Worm (Caenorhabditis elegans) whole organism, L2 larva: ENCODE results near the gene unc-50.

Source experiments
- C34F6.9 ChIP-seq: fragments of 150-350 bp; optimal IDR thresholded peaks from 2 replicates; lab custom pipeline; 2014; ENCODE audit warnings: missing biosample characterization, missing genetic modification characterization
- F13H6.1 ChIP-seq: sonication (generic microtip); optimal IDR thresholded peaks from 2 replicates; lab custom pipeline; 2016; ENCODE audit warnings: missing genetic modification characterization, missing compliant biosample characterization
- R02D3.7 ChIP-seq: fragments of 150-350 bp; optimal IDR thresholded peaks from 2 replicates; lab custom pipeline; 2014; ENCODE audit warnings: missing biosample characterization, missing genetic modification characterization
- Y55F3AM.14 ChIP-seq: fragments of 200-800 bp; sonication (Bioruptor generic); optimal IDR thresholded peaks from 2 replicates; lab custom pipeline; 2018; ENCODE audit warnings: mild to moderate bottlenecking, missing genetic modification characterization, missing compliant biosample characterization
- alr-1 ChIP-seq: fragments of 150-350 bp; optimal IDR thresholded peaks from 2 replicates; lab custom pipeline; 2014; ENCODE audit warnings: missing biosample characterization, missing genetic modification characterization
- aly-2 ChIP-seq: fragments of 150-350 bp; optimal IDR thresholded peaks from 2 replicates; lab custom pipeline; 2014; ENCODE audit warnings: missing biosample characterization, missing genetic modification characterization
- ama-1 ChIP-seq: fragments of 150-350 bp; optimal IDR thresholded peaks from 2 replicates; lab custom pipeline; 2018; ENCODE audit warnings: inconsistent platforms
- blmp-1 ChIP-seq: sonication (generic microtip); optimal IDR thresholded peaks from 2 replicates; lab custom pipeline; 2017; ENCODE audit warnings: missing genetic modification characterization, mild to moderate bottlenecking, missing compliant biosample characterization, antibody characterized with exemption, moderate library complexity; ENCODE audit not compliant: insufficient read depth
- ceh-82 ChIP-seq: fragments of 150-350 bp; optimal IDR thresholded peaks from 2 replicates; lab custom pipeline; 2014; ENCODE audit warnings: missing biosample characterization, missing genetic modification characterization
- crh-2 ChIP-seq: sonication (generic microtip); optimal IDR thresholded peaks from 2 replicates; lab custom pipeline; 2017; ENCODE audit warnings: missing biosample characterization, missing genetic modification characterization
- dmd-4 ChIP-seq: sonication (generic microtip); optimal IDR thresholded peaks from 2 replicates; lab custom pipeline; 2017; ENCODE audit warnings: missing biosample characterization, missing genetic modification characterization
- egl-27 ChIP-seq: sonication (generic microtip); optimal IDR thresholded peaks from 3 replicates; lab custom pipeline; 2017; ENCODE audit warnings: missing biosample characterization, missing genetic modification reagents, missing genetic modification characterization
- elt-1 ChIP-seq: fragments of 150-350 bp; optimal IDR thresholded peaks from 2 replicates; lab custom pipeline; 2014; ENCODE audit warnings: missing biosample characterization, missing genetic modification characterization
- fos-1 ChIP-seq: fragments of 150-350 bp; optimal IDR thresholded peaks from 2 replicates; lab custom pipeline; 2014; ENCODE audit warnings: missing biosample characterization, missing genetic modification characterization
- gmeb-1 ChIP-seq: fragments of 150-350 bp; optimal IDR thresholded peaks from 2 replicates; lab custom pipeline; 2014; ENCODE audit warnings: missing biosample characterization, missing genetic modification characterization
- lin-11 ChIP-seq: fragments of 150-350 bp; sonication (generic microtip); optimal IDR thresholded peaks from 2 replicates; lab custom pipeline; 2014; ENCODE audit warnings: missing biosample characterization, missing genetic modification characterization, inconsistent platforms, mixed read lengths
- lin-13 ChIP-seq: fragments of 150-350 bp; optimal IDR thresholded peaks from 2 replicates; lab custom pipeline; 2014; ENCODE audit warnings: missing biosample characterization, missing genetic modification reagents, missing genetic modification characterization
- lin-39 ChIP-seq: fragments of 150-350 bp; optimal IDR thresholded peaks from 2 replicates; lab custom pipeline; 2014; ENCODE audit warnings: missing biosample characterization, missing genetic modification reagents, missing genetic modification characterization
- lsy-2 ChIP-seq, 2 experiments: fragments of 150-350 bp in 1 of 2; sonication (generic microtip) in 1 of 2; optimal IDR thresholded peaks; 2 replicates each; lab custom pipeline; 2014 to 2017; ENCODE audit warnings: missing biosample characterization in 2 of 2, missing genetic modification characterization in 2 of 2
- mab-5 ChIP-seq: fragments of 150-350 bp; optimal IDR thresholded peaks from 2 replicates; lab custom pipeline; 2014; ENCODE audit warnings: missing biosample characterization, missing genetic modification characterization
- mbf-1 ChIP-seq: sonication (generic microtip); optimal IDR thresholded peaks from 2 replicates; lab custom pipeline; 2017; ENCODE audit warnings: missing biosample characterization, missing genetic modification characterization
- mdl-1 ChIP-seq, 2 experiments: fragments of 150-350 bp in 1 of 2; sonication (generic microtip) in 1 of 2; optimal IDR thresholded peaks; 2 replicates each; lab custom pipeline; 2017; ENCODE audit warnings: missing biosample characterization in 2 of 2, missing genetic modification characterization in 2 of 2
- nhr-10 ChIP-seq: sonication (generic microtip); optimal IDR thresholded peaks from 2 replicates; lab custom pipeline; 2017; ENCODE audit warnings: missing biosample characterization, missing genetic modification characterization
- nhr-11 ChIP-seq: fragments of 150-350 bp; optimal IDR thresholded peaks from 2 replicates; lab custom pipeline; 2014; ENCODE audit warnings: missing biosample characterization, missing genetic modification characterization
- nhr-12 ChIP-seq: fragments of 150-350 bp; optimal IDR thresholded peaks from 2 replicates; lab custom pipeline; 2014; ENCODE audit warnings: missing biosample characterization, missing genetic modification characterization
- nhr-129 ChIP-seq: fragments of 150-350 bp; optimal IDR thresholded peaks from 2 replicates; lab custom pipeline; 2014; ENCODE audit warnings: missing biosample characterization, missing genetic modification characterization
- nhr-21 ChIP-seq: fragments of 150-350 bp; optimal IDR thresholded peaks from 2 replicates; lab custom pipeline; 2014; ENCODE audit warnings: missing biosample characterization, missing genetic modification characterization
- nhr-23 ChIP-seq: fragments of 150-350 bp; optimal IDR thresholded peaks from 2 replicates; lab custom pipeline; 2014; ENCODE audit warnings: missing biosample characterization, missing genetic modification reagents, missing genetic modification characterization
- nhr-237 ChIP-seq: fragments of 150-350 bp; optimal IDR thresholded peaks from 2 replicates; lab custom pipeline; 2014; ENCODE audit warnings: missing biosample characterization, missing genetic modification characterization
- nhr-25 ChIP-seq: fragments of 150-350 bp; sonication (generic microtip); optimal IDR thresholded peaks from 3 replicates; lab custom pipeline; 2014; ENCODE audit warnings: missing biosample characterization, missing genetic modification characterization
- nhr-6 ChIP-seq: fragments of 150-350 bp; optimal IDR thresholded peaks from 2 replicates; lab custom pipeline; 2014; ENCODE audit warnings: missing biosample characterization, missing genetic modification characterization
- nhr-77 ChIP-seq: fragments of 150-350 bp; optimal IDR thresholded peaks from 2 replicates; lab custom pipeline; 2014; ENCODE audit warnings: missing biosample characterization, missing genetic modification characterization
- sem-4 ChIP-seq: fragments of 150-350 bp; optimal IDR thresholded peaks from 2 replicates; lab custom pipeline; 2014; ENCODE audit warnings: missing biosample characterization, missing genetic modification reagents, missing genetic modification characterization
- skn-1 ChIP-seq: sonication (generic microtip); optimal IDR thresholded peaks from 2 replicates; lab custom pipeline; 2017; ENCODE audit warnings: missing biosample characterization, missing genetic modification characterization
- sma-3 ChIP-seq: sonication (generic microtip); optimal IDR thresholded peaks from 2 replicates; lab custom pipeline; 2016; ENCODE audit warnings: missing genetic modification reagents, missing genetic modification characterization, missing compliant biosample characterization
- sma-9 ChIP-seq, 2 experiments: fragments of 150-350 bp in 1 of 2; sonication (generic microtip) in 1 of 2; optimal IDR thresholded peaks; 2 replicates each; lab custom pipeline; 2014 to 2016; ENCODE audit warnings: missing genetic modification characterization in 2 of 2, mild to moderate bottlenecking in 1 of 2, missing biosample characterization in 1 of 2, missing compliant biosample characterization in 1 of 2, missing genetic modification reagents in 1 of 2, moderate library complexity in 1 of 2
- snpc-4 ChIP-seq: fragments of 150-350 bp; optimal IDR thresholded peaks from 2 replicates; lab custom pipeline; 2014; ENCODE audit warnings: missing biosample characterization, missing genetic modification characterization
- unc-39 ChIP-seq: fragments of 150-350 bp; optimal IDR thresholded peaks from 2 replicates; lab custom pipeline; 2014; ENCODE audit warnings: missing biosample characterization, missing genetic modification characterization
- unc-55 ChIP-seq: fragments of 150-350 bp; sonication (generic microtip); optimal IDR thresholded peaks from 3 replicates; lab custom pipeline; 2014; ENCODE audit warnings: missing biosample characterization, missing genetic modification reagents, missing genetic modification characterization
- unc-62 ChIP-seq: fragments of 150-350 bp; optimal IDR thresholded peaks from 2 replicates; lab custom pipeline; 2014; ENCODE audit warnings: missing biosample characterization, missing genetic modification reagents, missing genetic modification characterization
- zag-1 ChIP-seq: fragments of 150-350 bp; optimal IDR thresholded peaks from 2 replicates; lab custom pipeline; 2014; ENCODE audit warnings: missing biosample characterization, missing genetic modification characterization
- ztf-1 ChIP-seq: fragments of 200-800 bp; sonication (Bioruptor generic); conservative IDR thresholded peaks from 2 replicates; pipeline ENCODE4 v1.3.6; 2022; ENCODE audit warnings: missing genetic modification characterization, missing compliant biosample characterization
- ztf-4 ChIP-seq: fragments of 150-350 bp; optimal IDR thresholded peaks from 2 replicates; lab custom pipeline; 2014; ENCODE audit warnings: missing biosample characterization, missing genetic modification characterization

The unc-50 gene

ce11 chrIII:10332560-10332959 lies 14.6 kb upstream of the unc-50 start, which contains the start of gene T07C4.12:
T07C4.12 (minus strand) TSS chrIII:10332660.
- TF ChIP-seq nhr-237 (tag; lab: Kevin White, UChicago) (no peak), nhr-6 (no peak), nhr-11 (tag; lab: Kevin White, UChicago) (no peak), C34F6.9 (tag; lab: Kevin White, UChicago) (no peak), snpc-4 (tag; lab: Kevin White, UChicago) (no peak), lsy-2 (tag; optimal IDR thresholded peaks at IDR 0.05; lab: Kevin White, UChicago) (no peak), skn-1 (tag; lab: Kevin White, UChicago) (no peak), nhr-12 (tag; lab: Kevin White, UChicago) (no peak), elt-1 (tag; lab: Kevin White, UChicago) (no peak), nhr-10 (tag; lab: Kevin White, UChicago) (no peak), ceh-82 (no peak), mab-5 (no peak), zag-1 (tag; lab: Kevin White, UChicago) (no peak), R02D3.7 (no peak), aly-2 (tag; lab: Kevin White, UChicago) (no peak), lin-13 (no peak), nhr-77 (tag; lab: Kevin White, UChicago) (no peak), ama-1 (lab: Kevin White, UChicago) (no peak), nhr-25 (tag; lab: Kevin White, UChicago) (no peak), nhr-23 (tag; lab: Kevin White, UChicago) (no peak)

ce11 chrIII:10331232-10331631 lies 13.3 kb upstream of the unc-50 start:
- TF ChIP-seq mdl-1 (tag; optimal IDR thresholded peaks at IDR 0.05; lab: Kevin White, UChicago) (no peak), C34F6.9 (tag; lab: Kevin White, UChicago) (peak; percentile 48), nhr-23 (tag; lab: Kevin White, UChicago) (no peak), F13H6.1 (tag; lab: Kevin White, UChicago) (peak; percentile 36), nhr-129 (tag; lab: Kevin White, UChicago) (peak; percentile 42), sma-3 (GFP tag; lab: Kevin White, UChicago) (peak; percentile 15), ama-1 (lab: Kevin White, UChicago) (peak; percentile 54)

- TF ChIP-seq elt-1 (tag; lab: Kevin White, UChicago) (no peak), nhr-129 (tag; lab: Kevin White, UChicago) (no peak), gmeb-1 (tag; lab: Kevin White, UChicago) (no peak), unc-55 (GFP tag; lab: Kevin White, UChicago) (no peak), crh-2 (no peak)
- TF ChIP-seq, all 48 proteins: peak for 0
These were observed 12.6 kb upstream of the unc-50 start, which contains the start of gene nex-2 for ce11 chrIII:10330372-10331062. nex-2 (minus strand) TSS chrIII:10330422.

ce11 chrIII:10329811-10330210 lies 11.8 kb upstream of the unc-50 start:
- TF ChIP-seq nhr-12 (tag; lab: Kevin White, UChicago), result no peak
- TF ChIP-seq nhr-25 (tag; lab: Kevin White, UChicago), result no peak
- peak; percentile 33 for TF ChIP-seq sma-9 (GFP tag; optimal IDR thresholded peaks at IDR 0.05; lab: Kevin White, UChicago)
- no peak for TF ChIP-seq sma-9 (tag; optimal IDR thresholded peaks at IDR 0.05; lab: Kevin White, UChicago)
- no peak for TF ChIP-seq nhr-10 (tag; lab: Kevin White, UChicago)
- TF ChIP-seq crh-2, result peak; percentile 15
- no peak for TF ChIP-seq nhr-21
- TF ChIP-seq nhr-77 (tag; lab: Kevin White, UChicago), result no peak
- TF ChIP-seq sma-3 (GFP tag; lab: Kevin White, UChicago), result no peak
- no peak for TF ChIP-seq elt-1 (tag; lab: Kevin White, UChicago)
- TF ChIP-seq nhr-237 (tag; lab: Kevin White, UChicago), result no peak
- no peak for TF ChIP-seq mbf-1 (tag; lab: Kevin White, UChicago)
- TF ChIP-seq lsy-2 (tag; optimal IDR thresholded peaks at IDR 0.05; lab: Kevin White, UChicago), result no peak
- no peak for TF ChIP-seq ceh-82
- no peak for TF ChIP-seq egl-27 (tag; lab: Kevin White, UChicago)
- TF ChIP-seq zag-1 (tag; lab: Kevin White, UChicago), result no peak
- no peak for TF ChIP-seq nhr-6
- no peak for TF ChIP-seq alr-1 (tag; lab: Kevin White, UChicago)
- no peak for TF ChIP-seq gmeb-1 (tag; lab: Kevin White, UChicago)
- no peak for TF ChIP-seq unc-62 (GFP tag; lab: Kevin White, UChicago)
- peak; percentile 19 for TF ChIP-seq C34F6.9 (tag; lab: Kevin White, UChicago)
- TF ChIP-seq lin-11 (tag; lab: Kevin White, UChicago), result no peak
- no peak for TF ChIP-seq snpc-4 (tag; lab: Kevin White, UChicago)
- no peak for TF ChIP-seq nhr-23 (tag; lab: Kevin White, UChicago)
- no peak for TF ChIP-seq mdl-1 (tag; optimal IDR thresholded peaks at IDR 0.05; lab: Kevin White, UChicago)
- TF ChIP-seq blmp-1 (tag; lab: Kevin White, UChicago), result no peak
- no peak for TF ChIP-seq lin-39 (tag; lab: Kevin White, UChicago)
- TF ChIP-seq dmd-4 (tag; lab: Kevin White, UChicago), result no peak
- TF ChIP-seq ztf-1 (GFP tag; lab: Robert Waterston, UW), result no peak
- peak; percentile 22 for TF ChIP-seq nhr-129 (tag; lab: Kevin White, UChicago)
- TF ChIP-seq nhr-11 (tag; lab: Kevin White, UChicago), result no peak
- no peak for TF ChIP-seq ztf-4 (tag; lab: Kevin White, UChicago)
- TF ChIP-seq mab-5, result no peak
- peak; percentile 66 for TF ChIP-seq fos-1 (tag; lab: Kevin White, UChicago)
- TF ChIP-seq Y55F3AM.14 (GFP tag; lab: Kevin White, UChicago), result no peak
- TF ChIP-seq unc-39 (tag; lab: Kevin White, UChicago), result no peak
- no peak for TF ChIP-seq sem-4
